Fruit fly (Drosophila melanogaster) Kc167 (cell line): ENCODE results near the gene CG14075.

ENCODE experiments used
- Sin3A ChIP-seq: fragments of >200 bp; optimal IDR thresholded peaks from 2 replicates; lab custom pipeline; 2018; ENCODE audit warnings: missing external identifiers
- h ChIP-seq: fragments of >200 bp; optimal IDR thresholded peaks from 3 replicates; lab custom pipeline; 2018; ENCODE audit warnings: missing external identifiers

- no peak for TF ChIP-seq Sin3A (lab: Kevin White, UChicago)
- TF ChIP-seq h (lab: Kevin White, UChicago) = no peak
Measured at dm6 chr3L:18995667-18996029, 10.9 kb downstream of the CG14075 start.
